Worm (Caenorhabditis elegans): ENCODE results near the gene acp-3.

DNA sequence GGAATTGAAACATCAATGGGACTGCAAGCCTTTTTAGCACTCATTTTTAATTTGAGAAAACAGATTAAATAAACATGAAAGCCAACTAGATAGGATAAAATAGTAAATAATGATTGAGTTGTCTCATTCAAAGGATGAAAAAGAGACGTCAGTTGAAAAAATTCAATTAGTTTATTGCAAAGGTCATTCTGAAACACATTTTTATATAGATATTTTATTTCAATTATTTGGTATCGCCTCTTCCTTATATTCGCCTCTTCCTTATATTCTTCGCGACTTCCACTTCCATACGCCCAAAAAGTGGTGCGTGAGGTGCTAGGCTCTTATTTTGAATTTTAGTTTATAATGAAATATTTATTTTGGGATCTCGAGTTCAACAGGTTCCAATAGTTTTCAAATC is 1.9 kb downstream of the acp-3 start, which contains the start of gene acp-4:
- TF ChIP-seq pha-4 (tag; optimal IDR thresholded peaks at IDR 0.05), result no peak
- no peak for TF ChIP-seq sea-2 (GFP tag; optimal IDR thresholded peaks at IDR 0.05)
- TF ChIP-seq daf-12 (tag; optimal IDR thresholded peaks at IDR 0.05), result no peak
